Fruit fly (Drosophila melanogaster): ENCODE results near the gene Ent1.

Ent1 gene

dm6 chr2L:357556-358130 is at the start of gene Ent1:
Gene Ent1, minus strand, starts transcription at chr2L:357874.
- no peak for TF ChIP-seq CG32264 (GFP tag; optimal IDR thresholded peaks at IDR 0.05)
- peak; percentile 0 for TF ChIP-seq Hr83 (GFP tag; optimal IDR thresholded peaks at IDR 0.05; ENCODE audit: poor library complexity, severe bottlenecking)
- no peak for TF ChIP-seq Jra (GFP tag; optimal IDR thresholded peaks at IDR 0.05)

dm6 chr2L:403627-404575 is 46.2 kb upstream of the Ent1 start, which contains the start of gene Polr1B:
Gene Polr1B, plus strand, starts transcription at chr2L:404285.
- TF ChIP-seq Vsx2 (GFP tag; optimal IDR thresholded peaks at IDR 0.05; ENCODE audit: partially characterized antibody) (no peak), usp (GFP tag; optimal IDR thresholded peaks at IDR 0.05) (no peak), sage (GFP tag; optimal IDR thresholded peaks at IDR 0.05) (no peak), woc (GFP tag; optimal IDR thresholded peaks at IDR 0.05) (peak; percentile 70), CrebA (GFP tag; optimal IDR thresholded peaks at IDR 0.05; ENCODE audit: borderline replicate concordance) (no peak), foxo (GFP tag; optimal IDR thresholded peaks at IDR 0.05) (no peak), Myc (optimal IDR thresholded peaks at IDR 0.05) (peak; percentile 74), Rel (GFP tag; optimal IDR thresholded peaks at IDR 0.05) (no peak), Rel (tag; optimal IDR thresholded peaks at IDR 0.05) (no peak), CG9705 (GFP tag; optimal IDR thresholded peaks at IDR 0.05) (peak; percentile 18), dsf (GFP tag; optimal IDR thresholded peaks at IDR 0.05; ENCODE audit: borderline replicate concordance) (no peak), br (GFP tag; optimal IDR thresholded peaks at IDR 0.05) (no peak), fru (GFP tag; optimal IDR thresholded peaks at IDR 0.05) (no peak), Mio (GFP tag; optimal IDR thresholded peaks at IDR 0.05) (no peak), N (GFP tag; optimal IDR thresholded peaks at IDR 0.05) (no peak), rgr (GFP tag; optimal IDR thresholded peaks at IDR 0.05) (no peak), h (GFP tag; optimal IDR thresholded peaks at IDR 0.05) (no peak)

dm6 chr2L:402098-402497 is 44.4 kb upstream of the Ent1 start, which contains the start of gene CG4213:
Gene CG4213, minus strand, starts transcription at chr2L:402198.
- TF ChIP-seq br (GFP tag; optimal IDR thresholded peaks at IDR 0.05), result no peak
- no peak for TF ChIP-seq HLH106 (tag; optimal IDR thresholded peaks at IDR 0.05)
- TF ChIP-seq CG9705 (GFP tag; optimal IDR thresholded peaks at IDR 0.05), result no peak
- TF ChIP-seq Rel (GFP tag; optimal IDR thresholded peaks at IDR 0.05), result no peak
- no peak for TF ChIP-seq Rel (tag; optimal IDR thresholded peaks at IDR 0.05)
- no peak for TF ChIP-seq Mio (GFP tag; optimal IDR thresholded peaks at IDR 0.05)
- TF ChIP-seq jim (GFP tag; optimal IDR thresholded peaks at IDR 0.05), result no peak
- no peak for TF ChIP-seq lola (GFP tag; optimal IDR thresholded peaks at IDR 0.05)
- no peak for TF ChIP-seq Jra (GFP tag; optimal IDR thresholded peaks at IDR 0.05)
- TF ChIP-seq N (GFP tag; optimal IDR thresholded peaks at IDR 0.05), result no peak
- no peak for TF ChIP-seq psq (GFP tag; optimal IDR thresholded peaks at IDR 0.05)
- no peak for TF ChIP-seq rgr (GFP tag; optimal IDR thresholded peaks at IDR 0.05)
- TF ChIP-seq ey (GFP tag; optimal IDR thresholded peaks at IDR 0.05), result no peak
- TF ChIP-seq Dif (GFP tag; optimal IDR thresholded peaks at IDR 0.05; ENCODE audit: partially characterized antibody), result no peak
- TF ChIP-seq sage (GFP tag; optimal IDR thresholded peaks at IDR 0.05), result no peak
- no peak for TF ChIP-seq OdsH (GFP tag; optimal IDR thresholded peaks at IDR 0.05)
- TF ChIP-seq Dfd (GFP tag; optimal IDR thresholded peaks at IDR 0.05), result no peak
- TF ChIP-seq GATAd (GFP tag; optimal IDR thresholded peaks at IDR 0.05), result no peak
- no peak for TF ChIP-seq Myc (optimal IDR thresholded peaks at IDR 0.05)
- no peak for TF ChIP-seq Sp1 (GFP tag; optimal IDR thresholded peaks at IDR 0.05)

- TF ChIP-seq lola (GFP tag; optimal IDR thresholded peaks at IDR 0.05) (no peak), Myc (optimal IDR thresholded peaks at IDR 0.05) (peak; percentile 13), CG9705 (GFP tag; optimal IDR thresholded peaks at IDR 0.05) (no peak)
These were observed 37.9 kb upstream of the Ent1 start for dm6 chr2L:395366-396117.

All from whole organism, wandering third instar larva.